Worm (Caenorhabditis elegans): Measurements from ENCODE around the gene R10H10.3.
A peak's percentile ranks its signal among the peaks of the same experiment; 100 is the strongest.

The R10H10.3 gene

ce11 chrIV:10388263-10388662 lies at the start of gene R10H10.3:
TSS of gene R10H10.3 (plus strand) at chrIV:10388505.
- TF ChIP-seq elt-2 (tag; optimal IDR thresholded peaks at IDR 0.05), result peak; percentile 43
- TF ChIP-seq lir-3 (tag; optimal IDR thresholded peaks at IDR 0.05; ENCODE audit: poor library complexity), result no peak
- TF ChIP-seq fkh-10 (GFP tag; optimal IDR thresholded peaks at IDR 0.05), result no peak
- no peak for TF ChIP-seq hlh-17 (GFP tag; optimal IDR thresholded peaks at IDR 0.05; ENCODE audit: borderline replicate concordance)

ce11 chrIV:10339701-10340100 lies 48.6 kb upstream of the R10H10.3 start:
- TF ChIP-seq isw-1 (GFP tag; IDR thresholded peaks at IDR 0.05) (no peak), lin-39 (tag; optimal IDR thresholded peaks at IDR 0.05) (no peak), mab-9 (GFP tag; IDR thresholded peaks at IDR 0.05) (no peak), dsc-1 (tag; optimal IDR thresholded peaks at IDR 0.05) (peak; percentile 80), pax-3 (tag; optimal IDR thresholded peaks at IDR 0.05) (peak; percentile 46), nhr-11 (tag; optimal IDR thresholded peaks at IDR 0.05) (no peak), zag-1 (tag; optimal IDR thresholded peaks at IDR 0.05) (no peak), nhr-47 (tag; optimal IDR thresholded peaks at IDR 0.05) (peak; percentile 57), ama-1 (optimal IDR thresholded peaks at IDR 0.05) (no peak), xbp-1 (tag; optimal IDR thresholded peaks at IDR 0.05) (no peak), nhr-76 (tag; optimal IDR thresholded peaks at IDR 0.05) (no peak), lin-14 (GFP tag; optimal IDR thresholded peaks at IDR 0.05) (peak; percentile 25), sup-37 (GFP tag; optimal IDR thresholded peaks at IDR 0.05) (no peak), lin-35 (GFP tag; optimal IDR thresholded peaks at IDR 0.05) (no peak), pqm-1 (tag; optimal IDR thresholded peaks at IDR 0.05) (no peak), sox-4 (tag; optimal IDR thresholded peaks at IDR 0.05) (peak; percentile 3), nhr-71 (tag; optimal IDR thresholded peaks at IDR 0.05) (peak; percentile 68), jun-1 (tag; optimal IDR thresholded peaks at IDR 0.05) (no peak), ceh-8 (GFP tag; optimal IDR thresholded peaks at IDR 0.05) (no peak), dpl-1 (GFP tag; optimal IDR thresholded peaks at IDR 0.05) (no peak), C16A3.4 (tag; optimal IDR thresholded peaks at IDR 0.05) (no peak), egl-13 (tag; optimal IDR thresholded peaks at IDR 0.05) (no peak), mef-2 (tag; optimal IDR thresholded peaks at IDR 0.05) (no peak), nhr-20 (tag; optimal IDR thresholded peaks at IDR 0.05) (no peak), grh-1 (GFP tag; IDR thresholded peaks at IDR 0.05) (no peak), lsy-2 (tag; optimal IDR thresholded peaks at IDR 0.05) (peak in 1 of 2 experiments; percentile 22), fkh-8 (tag; optimal IDR thresholded peaks at IDR 0.05) (peak; percentile 86), swsn-7 (tag; optimal IDR thresholded peaks at IDR 0.05) (peak; percentile 4), alr-1 (tag; optimal IDR thresholded peaks at IDR 0.05; ENCODE audit: borderline replicate concordance) (no peak), unc-62 (GFP tag; optimal IDR thresholded peaks at IDR 0.05) (no peak), hlh-4 (tag; optimal IDR thresholded peaks at IDR 0.05) (peak; percentile 29), nhr-237 (tag; optimal IDR thresholded peaks at IDR 0.05) (no peak), lin-15B (tag; optimal IDR thresholded peaks at IDR 0.05) (no peak), irx-1 (tag; optimal IDR thresholded peaks at IDR 0.05) (no peak), nhr-77 (tag; optimal IDR thresholded peaks at IDR 0.05) (no peak), zip-4 (GFP tag; optimal IDR thresholded peaks at IDR 0.05) (no peak)

DNA sequence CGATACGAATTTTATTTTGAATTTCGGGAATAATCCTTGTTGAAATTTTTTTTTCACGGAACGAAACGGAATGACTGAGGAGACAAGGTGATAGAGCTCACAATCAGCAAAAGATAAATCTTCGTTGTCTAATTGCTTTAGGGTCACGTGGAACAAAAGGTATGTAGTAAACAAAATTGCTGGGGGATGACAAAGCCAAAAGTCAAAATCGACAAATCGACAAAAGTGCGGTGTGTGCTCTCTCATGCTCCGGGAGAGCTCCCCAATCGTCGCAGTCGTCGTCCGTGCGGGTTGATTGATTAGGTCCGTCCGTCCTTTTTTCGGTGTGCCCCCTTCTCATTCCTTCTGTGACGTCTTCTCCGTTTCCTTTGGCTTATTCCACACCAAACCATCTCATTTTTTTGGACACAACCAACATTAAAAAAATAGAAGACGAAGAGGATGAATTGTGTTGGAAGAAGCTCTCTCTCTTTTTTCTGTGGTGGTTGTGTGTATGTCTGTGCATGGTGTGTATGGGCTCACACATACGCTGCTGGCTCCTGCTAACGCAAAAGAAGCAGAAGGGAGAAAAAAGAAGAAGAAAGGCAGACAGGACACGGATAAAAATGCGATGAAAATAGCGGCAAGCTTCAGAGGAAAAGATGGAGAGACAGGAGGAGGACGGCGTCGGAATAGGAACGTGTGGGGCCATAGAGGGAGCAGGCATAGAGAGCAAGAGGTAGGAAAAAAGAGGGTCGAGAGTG lies 46.5 kb upstream of the R10H10.3 start:
- TF ChIP-seq sptf-1 (tag; optimal IDR thresholded peaks at IDR 0.05) (no peak), skn-1 (tag; optimal IDR thresholded peaks at IDR 0.05) (peak; percentile 4), ztf-11 (tag; optimal IDR thresholded peaks at IDR 0.05) (peak in 1 of 2 experiments; percentile 27), ceh-82 (tag; optimal IDR thresholded peaks at IDR 0.05) (peak in 1 of 3 experiments; percentile 53), mef-2 (tag; optimal IDR thresholded peaks at IDR 0.05) (peak; percentile 9), nhr-76 (tag; optimal IDR thresholded peaks at IDR 0.05) (no peak), mep-1 (tag; optimal IDR thresholded peaks at IDR 0.05) (peak; percentile 30), lin-14 (GFP tag; optimal IDR thresholded peaks at IDR 0.05) (peak; percentile 9), nhr-71 (tag; optimal IDR thresholded peaks at IDR 0.05) (peak; percentile 49), mdl-1 (tag; optimal IDR thresholded peaks at IDR 0.05) (peak in 1 of 2 experiments; percentile 18), elt-2 (tag; optimal IDR thresholded peaks at IDR 0.05) (no peak), fkh-8 (tag; optimal IDR thresholded peaks at IDR 0.05) (no peak), lin-39 (tag; optimal IDR thresholded peaks at IDR 0.05) (peak; percentile 64), nhr-19 (GFP tag; conservative IDR thresholded peaks at IDR 0.05) (peak; percentile 36; the same call in 1 of the 2 replicates), lsy-2 (tag; optimal IDR thresholded peaks at IDR 0.05) (peak in 1 of 2 experiments; percentile 21), unc-130 (tag; optimal IDR thresholded peaks at IDR 0.05) (peak; percentile 35), unc-86 (tag; optimal IDR thresholded peaks at IDR 0.05) (peak; percentile 62)
